Fruit fly (Drosophila melanogaster) whole organism, embryonic: ENCODE measurements around the gene mRpS2.
A peak's percentile ranks its signal among the peaks of the same experiment; 100 is the strongest.

ENCODE experiments used
- CG10543 ChIP-seq: fragments of 200-800 bp; sonication (Bioruptor generic); optimal IDR thresholded peaks from 3 replicates; lab custom pipeline; 2017; ENCODE audit warnings: missing biosample characterization, mild to moderate bottlenecking, missing genetic modification characterization, moderate library complexity
- CG11398 ChIP-seq: fragments of 200-800 bp; sonication (Bioruptor generic); optimal IDR thresholded peaks from 2 replicates; lab custom pipeline; 2016; ENCODE audit warnings: missing biosample characterization, missing genetic modification characterization
- CG11723 ChIP-seq: fragments of 200-800 bp; sonication (Bioruptor generic); optimal IDR thresholded peaks from 2 replicates; lab custom pipeline; 2017; ENCODE audit warnings: missing biosample characterization, mild to moderate bottlenecking, missing genetic modification characterization
- CG12071 ChIP-seq: fragments of 200-800 bp; sonication (Bioruptor generic); optimal IDR thresholded peaks from 3 replicates; lab custom pipeline; 2018; ENCODE audit warnings: missing biosample characterization, mild to moderate bottlenecking, missing genetic modification characterization
- CG12236 ChIP-seq: fragments of 200-800 bp; sonication (Bioruptor generic); optimal IDR thresholded peaks from 2 replicates; lab custom pipeline; 2016; ENCODE audit warnings: missing biosample characterization, missing genetic modification characterization
- CG13624 ChIP-seq: fragments of 200-800 bp; sonication (Bioruptor generic); optimal IDR thresholded peaks from 2 replicates; lab custom pipeline; 2016; ENCODE audit warnings: missing biosample characterization, missing genetic modification characterization
- CG14965 ChIP-seq: fragments of 200-800 bp; sonication (Bioruptor generic); optimal IDR thresholded peaks from 2 replicates; lab custom pipeline; 2016; ENCODE audit warnings: missing biosample characterization, missing genetic modification characterization, borderline replicate concordance
- CG15011 ChIP-seq: fragments of 200-800 bp; sonication (Bioruptor generic); optimal IDR thresholded peaks from 3 replicates; lab custom pipeline; 2018; ENCODE audit warnings: missing biosample characterization, mild to moderate bottlenecking, missing genetic modification characterization
- CG15073 ChIP-seq: fragments of 200-800 bp; sonication (Bioruptor generic); optimal IDR thresholded peaks from 2 replicates; lab custom pipeline; 2016; ENCODE audit warnings: missing biosample characterization, missing genetic modification characterization
- CG16779 ChIP-seq: fragments of 200-800 bp; sonication (Bioruptor generic); IDR thresholded peaks from 2 replicates; pipeline ENCODE4 v1.3.6; 2022; ENCODE audit warnings: missing biosample characterization, missing genetic modification characterization
- CG17385 ChIP-seq: fragments of 200-800 bp; sonication (Bioruptor generic); optimal IDR thresholded peaks from 3 replicates; lab custom pipeline; 2018; ENCODE audit warnings: missing biosample characterization, mild to moderate bottlenecking, missing genetic modification characterization
- CG18262 ChIP-seq: fragments of 200-800 bp; optimal IDR thresholded peaks from 3 replicates; lab custom pipeline; 2019; ENCODE audit warnings: missing biosample characterization, mild to moderate bottlenecking, missing genetic modification characterization, moderate library complexity
- CG31441 ChIP-seq: fragments of 200-800 bp; sonication (Bioruptor generic); IDR thresholded peaks from 2 replicates; pipeline ENCODE4 v1.3.6; 2022; ENCODE audit warnings: missing biosample characterization, missing genetic modification characterization
- CG3281 ChIP-seq: fragments of 200-800 bp; sonication (Bioruptor generic); optimal IDR thresholded peaks from 3 replicates; lab custom pipeline; 2017; ENCODE audit warnings: missing biosample characterization, mild to moderate bottlenecking, missing genetic modification characterization
- CG4424 ChIP-seq: fragments of 200-800 bp; sonication (Bioruptor generic); optimal IDR thresholded peaks from 3 replicates; lab custom pipeline; 2016; ENCODE audit warnings: missing biosample characterization, missing genetic modification characterization
- CG4707 ChIP-seq: fragments of 200-800 bp; sonication (Bioruptor generic); optimal IDR thresholded peaks from 2 replicates; lab custom pipeline; 2018; ENCODE audit warnings: missing biosample characterization, mild to moderate bottlenecking, missing genetic modification characterization, moderate library complexity
- CG4730 ChIP-seq: fragments of 200-800 bp; sonication (Bioruptor generic); IDR thresholded peaks from 2 replicates; pipeline ENCODE4 v1.3.6; 2022; ENCODE audit warnings: missing biosample characterization, missing genetic modification characterization
- CkIIα-i1 ChIP-seq: fragments of 200-800 bp; sonication (Bioruptor generic); IDR thresholded peaks from 2 replicates; pipeline ENCODE4 v1.3.6; 2022; ENCODE audit warnings: missing biosample characterization, missing genetic modification characterization
- Dfd ChIP-seq, 2 experiments: fragments of >200 bp; optimal IDR thresholded peaks; 2 replicates each; lab custom pipeline; 2017; ENCODE audit warnings: missing biosample characterization in 2 of 2, missing genetic modification characterization in 2 of 2
- Dip2 ChIP-seq: fragments of 200-800 bp; sonication (Bioruptor generic); IDR thresholded peaks from 2 replicates; pipeline ENCODE4 v1.3.6; 2022; ENCODE audit warnings: missing biosample characterization, missing genetic modification characterization
- GATAe ChIP-seq: fragments of 200-800 bp; sonication (Bioruptor generic); conservative IDR thresholded peaks from 2 replicates; pipeline ENCODE4 v1.3.6; 2022; ENCODE audit warnings: missing biosample characterization, missing genetic modification characterization
- HLH54F ChIP-seq: fragments of 200-800 bp; sonication (Bioruptor generic); optimal IDR thresholded peaks from 3 replicates; lab custom pipeline; 2016; ENCODE audit warnings: missing biosample characterization, missing genetic modification characterization
- Jarid2 ChIP-seq: fragments of 200-800 bp; sonication (Bioruptor generic); optimal IDR thresholded peaks from 3 replicates; lab custom pipeline; 2017; ENCODE audit warnings: mild to moderate bottlenecking, missing biosample characterization, missing genetic modification reagents, missing genetic modification characterization
- Lim3 ChIP-seq: fragments of 200-800 bp; sonication (Bioruptor generic); IDR thresholded peaks from 2 replicates; pipeline ENCODE4 v1.3.6; 2022; ENCODE audit warnings: missing biosample characterization, missing genetic modification characterization
- MESR4 ChIP-seq: fragments of 200-800 bp; sonication (Bioruptor generic); optimal IDR thresholded peaks from 2 replicates; lab custom pipeline; 2018; ENCODE audit warnings: missing biosample characterization, mild to moderate bottlenecking, missing genetic modification characterization, moderate library complexity
- Mes4 ChIP-seq: fragments of 200-800 bp; sonication (Bioruptor generic); optimal IDR thresholded peaks from 2 replicates; lab custom pipeline; 2016; ENCODE audit warnings: missing biosample characterization, missing genetic modification characterization
- Myb ChIP-seq: fragments of 200-800 bp; sonication (Bioruptor generic); optimal IDR thresholded peaks from 2 replicates; lab custom pipeline; 2016; ENCODE audit warnings: missing biosample characterization, missing genetic modification characterization
- NK7.1 ChIP-seq: fragments of 200-800 bp; sonication (Bioruptor generic); optimal IDR thresholded peaks from 3 replicates; lab custom pipeline; 2016; ENCODE audit warnings: missing biosample characterization, missing genetic modification characterization
- Optix ChIP-seq: fragments of 200-800 bp; sonication (Bioruptor generic); IDR thresholded peaks from 3 replicates; pipeline ENCODE4 v1.3.6; 2022; ENCODE audit warnings: missing biosample characterization, missing genetic modification characterization
- Sry-δ ChIP-seq: fragments of 200-800 bp; sonication (Bioruptor generic); optimal IDR thresholded peaks from 2 replicates; lab custom pipeline; 2016; ENCODE audit warnings: missing biosample characterization, missing genetic modification characterization
- Stat92E ChIP-seq, 3 experiments: fragments of >200 bp in 2 of 3; fragments of 200-800 bp in 1 of 3; sonication (Bioruptor generic) in 1 of 3; optimal IDR thresholded peaks; 2 replicates each; lab custom pipeline; 2017 to 2019; ENCODE audit warnings: missing biosample characterization in 3 of 3, missing genetic modification characterization in 3 of 3, mild to moderate bottlenecking in 1 of 3, moderate library complexity in 1 of 3
- Xbp1 ChIP-seq: fragments of 200-800 bp; sonication (Bioruptor generic); optimal IDR thresholded peaks from 3 replicates; lab custom pipeline; 2016; ENCODE audit warnings: missing biosample characterization, mild to moderate bottlenecking, missing genetic modification characterization
- amos ChIP-seq: fragments of 200-800 bp; sonication (Bioruptor generic); IDR thresholded peaks from 2 replicates; pipeline ENCODE4 v1.3.6; 2022; ENCODE audit warnings: missing biosample characterization, missing genetic modification characterization; ENCODE audit not compliant: partially characterized antibody
- ap ChIP-seq: fragments of 200-800 bp; sonication (Bioruptor generic); IDR thresholded peaks from 2 replicates; pipeline ENCODE4 v1.3.6; 2022; ENCODE audit warnings: missing biosample characterization, missing genetic modification characterization
- chm ChIP-seq: fragments of 200-800 bp; sonication (Bioruptor generic); IDR thresholded peaks from 2 replicates; pipeline ENCODE4 v1.3.6; 2022; ENCODE audit warnings: missing biosample characterization, missing genetic modification characterization
- dpn ChIP-seq, 2 experiments: fragments of 200-800 bp; sonication (Bioruptor generic); optimal IDR thresholded peaks; 3 replicates each; lab custom pipeline; 2016; ENCODE audit warnings: missing biosample characterization in 2 of 2, missing genetic modification characterization in 2 of 2
- fd3F ChIP-seq: fragments of 200-800 bp; sonication (Bioruptor generic); optimal IDR thresholded peaks from 2 replicates; lab custom pipeline; 2018; ENCODE audit warnings: missing biosample characterization, mild to moderate bottlenecking, missing genetic modification characterization, moderate library complexity
- gcm2 ChIP-seq: fragments of 200-800 bp; sonication (Bioruptor generic); optimal IDR thresholded peaks from 2 replicates; lab custom pipeline; 2016; ENCODE audit warnings: missing biosample characterization, missing genetic modification characterization
- gsb-n ChIP-seq: fragments of 200-800 bp; sonication (Bioruptor generic); optimal IDR thresholded peaks from 3 replicates; lab custom pipeline; 2018; ENCODE audit warnings: missing biosample characterization, mild to moderate bottlenecking, missing genetic modification characterization
- maf-S ChIP-seq: fragments of 200-800 bp; sonication (Bioruptor generic); optimal IDR thresholded peaks from 2 replicates; lab custom pipeline; 2016; ENCODE audit warnings: missing biosample characterization, missing genetic modification characterization
- pan ChIP-seq, 4 experiments: fragments of >200 bp in 3 of 4; fragments of 200-800 bp in 1 of 4; sonication (Bioruptor generic) in 1 of 4; optimal IDR thresholded peaks in 3 of 4; IDR thresholded peaks in 1 of 4; 2 replicates each; pipeline versions ENCODE4 v1.3.6 to Lab custom; 2017 to 2022; ENCODE audit warnings: missing biosample characterization in 2 of 4, missing genetic modification characterization in 2 of 4, mixed read lengths in 1 of 4
- prd ChIP-seq, 3 experiments: fragments of >200 bp in 2 of 3; fragments of 200-800 bp in 1 of 3; sonication (Bioruptor generic) in 1 of 3; optimal IDR thresholded peaks in 2 of 3; IDR thresholded peaks in 1 of 3; 2 replicates in 2 of 3; 3 replicates in 1 of 3; pipeline versions ENCODE4 v1.3.6 to Lab custom; 2017 to 2022; ENCODE audit warnings: missing biosample characterization in 1 of 3, missing genetic modification characterization in 1 of 3
- pros ChIP-seq: fragments of 200-800 bp; sonication (Bioruptor generic); optimal IDR thresholded peaks from 3 replicates; lab custom pipeline; 2019; ENCODE audit warnings: missing biosample characterization, mild to moderate bottlenecking, missing genetic modification characterization, moderate library complexity
- pum ChIP-seq: fragments of 200-800 bp; sonication (Bioruptor generic); optimal IDR thresholded peaks from 2 replicates; lab custom pipeline; 2016; ENCODE audit warnings: missing biosample characterization, missing genetic modification characterization
- salm ChIP-seq: fragments of 200-800 bp; sonication (Bioruptor generic); optimal IDR thresholded peaks from 2 replicates; lab custom pipeline; 2018; ENCODE audit warnings: missing biosample characterization, mild to moderate bottlenecking, missing genetic modification characterization
- seq ChIP-seq: fragments of 200-800 bp; sonication (Bioruptor generic); IDR thresholded peaks from 2 replicates; pipeline ENCODE4 v1.3.6; 2022; ENCODE audit warnings: missing biosample characterization, missing genetic modification characterization
- trem ChIP-seq: fragments of 200-800 bp; optimal IDR thresholded peaks from 3 replicates; lab custom pipeline; 2019; ENCODE audit warnings: missing biosample characterization, mild to moderate bottlenecking, missing genetic modification characterization, moderate library complexity
- zen ChIP-seq: fragments of 200-800 bp; sonication (Bioruptor generic); optimal IDR thresholded peaks from 3 replicates; lab custom pipeline; 2018; ENCODE audit warnings: missing biosample characterization, mild to moderate bottlenecking, missing genetic modification characterization, moderate library complexity

mRpS2 gene

dm6 chr2L:4837772-4838397 lies 12.3 kb downstream of the mRpS2 start, which contains the start of the genes tank and CG12194 (continued):
- peak; percentile 100 for TF ChIP-seq Xbp1 (GFP tag; lab: Kevin White, UChicago)
- peak; percentile 95 for TF ChIP-seq CG15011 (GFP tag; lab: Kevin White, UChicago)
- peak; percentile 98 for TF ChIP-seq CG11723
- no peak for TF ChIP-seq pros (GFP tag; lab: Kevin White, UChicago)
- TF ChIP-seq CG31441 (GFP tag; lab: Robert Waterston, UW): peak; percentile 97
- TF ChIP-seq Dfd (GFP tag; optimal IDR thresholded peaks at IDR 0.05; lab: Kevin White, UChicago): no peak
- TF ChIP-seq CG14965 (GFP tag; lab: Kevin White, UChicago): peak; percentile 92
- peak; percentile 99 for TF ChIP-seq CG12071 (GFP tag; lab: Kevin White, UChicago)
- TF ChIP-seq CG12236: peak; percentile 99
- TF ChIP-seq CG4707 (GFP tag; lab: Kevin White, UChicago): peak; percentile 96
- peak; percentile 86 for TF ChIP-seq Sry-δ (GFP tag; lab: Kevin White, UChicago)
- TF ChIP-seq GATAe: peak; percentile 96
- peak; percentile 99 for TF ChIP-seq seq (GFP tag; lab: Robert Waterston, UW)
- TF ChIP-seq chm: peak; percentile 99
- no peak for TF ChIP-seq pan (optimal IDR thresholded peaks at IDR 0.05; lab: Kevin White, UChicago)
- peak in 1 of 2 experiments; percentile 100 for TF ChIP-seq pan (GFP tag; optimal IDR thresholded peaks at IDR 0.05 in 1 of 2, IDR thresholded peaks at IDR 0.05 in 1 of 2)
- peak; percentile 99 for TF ChIP-seq HLH54F (GFP tag; lab: Kevin White, UChicago)
- peak; percentile 99 for TF ChIP-seq dpn (GFP tag; optimal IDR thresholded peaks at IDR 0.05; lab: Kevin White, UChicago)
- peak; percentile 98 for TF ChIP-seq CG3281
- TF ChIP-seq fd3F (GFP tag; lab: Kevin White, UChicago): peak; percentile 97
- peak; percentile 98 for TF ChIP-seq salm
- peak; percentile 98 for TF ChIP-seq CG11398
- TF ChIP-seq CG17385 (GFP tag; lab: Kevin White, UChicago): peak; percentile 96
- TF ChIP-seq CkIIα-i1 (GFP tag; lab: Robert Waterston, UW): peak; percentile 97
- peak; percentile 72 for TF ChIP-seq Dip2 (GFP tag; lab: Robert Waterston, UW)
- TF ChIP-seq CG16779 (GFP tag; lab: Robert Waterston, UW): peak; percentile 99
- TF ChIP-seq maf-S (GFP tag; lab: Kevin White, UChicago): peak; percentile 99
- TF ChIP-seq zen (tag; lab: Kevin White, UChicago): peak; percentile 98
- TF ChIP-seq gsb-n: peak; percentile 99
- TF ChIP-seq Myb (GFP tag; lab: Kevin White, UChicago): peak; percentile 98
- TF ChIP-seq CG10543 (GFP tag; lab: Kevin White, UChicago): peak; percentile 81
- TF ChIP-seq Mes4 (GFP tag; lab: Kevin White, UChicago): peak; percentile 99
- TF ChIP-seq amos (GFP tag; lab: Robert Waterston, UW): peak; percentile 79
- TF ChIP-seq Lim3: peak; percentile 97
- TF ChIP-seq CG13624 (GFP tag; lab: Kevin White, UChicago): peak; percentile 99
- TF ChIP-seq CG4730: peak; percentile 99
- peak; percentile 99 for TF ChIP-seq CG4424 (GFP tag; lab: Kevin White, UChicago)
- peak; percentile 96 for TF ChIP-seq trem (tag; lab: Kevin White, UChicago)
- peak; percentile 99 for TF ChIP-seq MESR4 (GFP tag; lab: Kevin White, UChicago)
- TF ChIP-seq gcm2 (GFP tag; lab: Kevin White, UChicago): peak; percentile 99
- TF ChIP-seq prd (optimal IDR thresholded peaks at IDR 0.05; lab: Kevin White, UChicago): no peak
- peak; percentile 100 for TF ChIP-seq prd (GFP tag; IDR thresholded peaks at IDR 0.05; lab: Robert Waterston, UW)
- peak; percentile 100 for TF ChIP-seq Optix (GFP tag; lab: Robert Waterston, UW)
- peak in 1 of 3 experiments; percentile 81 for TF ChIP-seq Stat92E (GFP tag; optimal IDR thresholded peaks at IDR 0.05; lab: Kevin White, UChicago)
- TF ChIP-seq Jarid2: peak; percentile 87
- TF ChIP-seq CG18262 (tag; lab: Kevin White, UChicago): peak; percentile 98
- TF ChIP-seq pum (GFP tag; lab: Kevin White, UChicago): peak; percentile 99
- TF ChIP-seq CG15073 (GFP tag; lab: Kevin White, UChicago): peak; percentile 90
- peak; percentile 99 for TF ChIP-seq ap (GFP tag; lab: Robert Waterston, UW)
- TF ChIP-seq NK7.1 (GFP tag; lab: Kevin White, UChicago): peak; percentile 98
